Worm (Caenorhabditis elegans): ENCODE results near the gene fbxa-170.

The fbxa-170 gene

ce11 chrX:1678021-1678420 is at the start of gene fbxa-170:
TSS of gene fbxa-170 (minus strand) at chrX:1678121.
- no peak for TF ChIP-seq F52B5.7 (tag; optimal IDR thresholded peaks at IDR 0.05)
- TF ChIP-seq dpff-1 (tag; optimal IDR thresholded peaks at IDR 0.05) = no peak
- no peak for TF ChIP-seq T26A5.8 (tag; optimal IDR thresholded peaks at IDR 0.05)
- no peak for TF ChIP-seq ZK185.1 (tag; optimal IDR thresholded peaks at IDR 0.05; ENCODE audit: poor library complexity, severe bottlenecking)
- TF ChIP-seq ztf-25 (GFP tag; IDR thresholded peaks at IDR 0.05) = no peak
- TF ChIP-seq rpc-1 (optimal IDR thresholded peaks at IDR 0.05) = no peak
- no peak for TF ChIP-seq rpc-1 (tag; optimal IDR thresholded peaks at IDR 0.05)

- TF ChIP-seq Y67H2A.10 (GFP tag; conservative IDR thresholded peaks at IDR 0.05) = no peak
- no peak for TF ChIP-seq lin-35 (GFP tag; optimal IDR thresholded peaks at IDR 0.05)
- no peak for TF ChIP-seq nhr-80 (tag; optimal IDR thresholded peaks at IDR 0.05)
- TF ChIP-seq D2030.7 (GFP tag; IDR thresholded peaks at IDR 0.05) = no peak
- TF ChIP-seq mxl-1 (tag; optimal IDR thresholded peaks at IDR 0.05) = no peak
- no peak for TF ChIP-seq nhr-179 (tag; optimal IDR thresholded peaks at IDR 0.05)
- no peak for TF ChIP-seq F37B4.10 (GFP tag; IDR thresholded peaks at IDR 0.05)
- TF ChIP-seq hsf-1 (GFP tag; IDR thresholded peaks at IDR 0.05) = no peak
- no peak for TF ChIP-seq efl-1 (GFP tag; optimal IDR thresholded peaks at IDR 0.05)
- no peak for TF ChIP-seq Y53F4B.3 (GFP tag; IDR thresholded peaks at IDR 0.05)
- no peak for TF ChIP-seq ceh-91 (GFP tag; IDR thresholded peaks at IDR 0.05)
- no peak for TF ChIP-seq ceh-40 (GFP tag; IDR thresholded peaks at IDR 0.05)
- TF ChIP-seq aptf-3 (GFP tag; IDR thresholded peaks at IDR 0.05) = no peak
- no peak for TF ChIP-seq zfh-2 (GFP tag; conservative IDR thresholded peaks at IDR 0.05)
- no peak for TF ChIP-seq zim-3 (tag; optimal IDR thresholded peaks at IDR 0.05)
- no peak for TF ChIP-seq sptf-2 (GFP tag; optimal IDR thresholded peaks at IDR 0.05)
- TF ChIP-seq mel-28 (tag; optimal IDR thresholded peaks at IDR 0.05; ENCODE audit: borderline replicate concordance) = no peak
These were observed 49.1 kb upstream of the fbxa-170 start, which contains the start of gene F07G6.2 for ce11 chrX:1727056-1727455. TSS of gene F07G6.2 (plus strand) at chrX:1727356.

- TF ChIP-seq D2030.7 (GFP tag; IDR thresholded peaks at IDR 0.05) (no peak), Y53G8AR.9 (GFP tag; conservative IDR thresholded peaks at IDR 0.05) (no peak), aptf-2 (GFP tag; conservative IDR thresholded peaks at IDR 0.05) (no peak), rec-8 (tag; optimal IDR thresholded peaks at IDR 0.05) (no peak), rpc-1 (optimal IDR thresholded peaks at IDR 0.05) (no peak), rpc-1 (tag; optimal IDR thresholded peaks at IDR 0.05) (no peak), dpff-1 (tag; optimal IDR thresholded peaks at IDR 0.05) (no peak), rcor-1 (GFP tag; IDR thresholded peaks at IDR 0.05) (no peak), F23B12.7 (tag; optimal IDR thresholded peaks at IDR 0.05; ENCODE audit: insufficient read depth) (no peak), aptf-3 (GFP tag; IDR thresholded peaks at IDR 0.05) (no peak), egl-44 (GFP tag; IDR thresholded peaks at IDR 0.05) (no peak), ztf-3 (GFP tag; optimal IDR thresholded peaks at IDR 0.05) (no peak), K11D2.4 (GFP tag; IDR thresholded peaks at IDR 0.05) (no peak), B0336.3 (GFP tag; IDR thresholded peaks at IDR 0.05) (no peak), F55B11.4 (tag; optimal IDR thresholded peaks at IDR 0.05; ENCODE audit: borderline replicate concordance, insufficient read depth) (no peak), atf-7 (tag; optimal IDR thresholded peaks at IDR 0.05) (no peak), Y67H2A.10 (GFP tag; conservative IDR thresholded peaks at IDR 0.05) (no peak), ztf-6 (GFP tag; IDR thresholded peaks at IDR 0.05) (no peak), nhr-80 (tag; optimal IDR thresholded peaks at IDR 0.05) (no peak), F49E8.2 (tag; optimal IDR thresholded peaks at IDR 0.05; ENCODE audit: insufficient read depth) (no peak), Y95B8A.8 (GFP tag; IDR thresholded peaks at IDR 0.05) (no peak)
These were observed 42.4 kb upstream of the fbxa-170 start, which contains the start of gene F07G6.8 for ce11 chrX:1720359-1720758. TSS of gene F07G6.8 (minus strand) at chrX:1720459.
